Fruit fly (Drosophila melanogaster): ENCODE results near the gene CG33223.
A peak's percentile ranks its signal among the peaks of the same experiment; 100 is the strongest.

CG33223 gene

dm6 chrX:8437285-8438110 lies 46.2 kb downstream of the CG33223 start, which contains the start of gene Miga (continued):
- TF ChIP-seq CG16863 (GFP tag; optimal IDR thresholded peaks at IDR 0.05) (no peak), crol (GFP tag; IDR thresholded peaks at IDR 0.05) (peak; percentile 68), unpg (GFP tag; optimal IDR thresholded peaks at IDR 0.05) (no peak), rib (GFP tag; IDR thresholded peaks at IDR 0.05) (peak; percentile 42; the same call in 1 of the 2 replicates), CG2116 (GFP tag; optimal IDR thresholded peaks at IDR 0.05) (no peak), CG7271 (tag; optimal IDR thresholded peaks at IDR 0.05) (no peak), psq (GFP tag; optimal IDR thresholded peaks at IDR 0.05) (peak; percentile 80), zfh2 (GFP tag; optimal IDR thresholded peaks at IDR 0.05) (no peak), CG14860 (GFP tag; IDR thresholded peaks at IDR 0.05; ENCODE audit: partially characterized antibody) (no peak), sd (tag; optimal IDR thresholded peaks at IDR 0.05) (peak; percentile 51), corto (GFP tag; optimal IDR thresholded peaks at IDR 0.05) (no peak), oc (tag; optimal IDR thresholded peaks at IDR 0.05) (peak; percentile 46), zen2 (GFP tag; IDR thresholded peaks at IDR 0.05; ENCODE audit: partially characterized antibody) (no peak), ttk (GFP tag; IDR thresholded peaks at IDR 0.05) (no peak), Mad (GFP tag; optimal IDR thresholded peaks at IDR 0.05) (no peak), gsb-n (tag; optimal IDR thresholded peaks at IDR 0.05) (peak; percentile 33), sqz (GFP tag; optimal IDR thresholded peaks at IDR 0.05) (peak; percentile 19), CG4404 (GFP tag; IDR thresholded peaks at IDR 0.05) (no peak), tll (GFP tag; optimal IDR thresholded peaks at IDR 0.05) (peak in 1 of 2 experiments; percentile 55), CG2712 (tag; optimal IDR thresholded peaks at IDR 0.05) (no peak), CG17385 (GFP tag; optimal IDR thresholded peaks at IDR 0.05) (no peak), Stat92E (GFP tag; optimal IDR thresholded peaks at IDR 0.05) (peak in 1 of 3 experiments; percentile 53), H2.0 (GFP tag; IDR thresholded peaks at IDR 0.05) (no peak), mld (GFP tag; IDR thresholded peaks at IDR 0.05; ENCODE audit: partially characterized antibody) (no peak), Opbp (GFP tag; IDR thresholded peaks at IDR 0.05; ENCODE audit: partially characterized antibody) (peak; percentile 32; the same call in 1 of the 3 replicates), Kr (GFP tag; optimal IDR thresholded peaks at IDR 0.05) (peak; percentile 18), HHEX (GFP tag; optimal IDR thresholded peaks at IDR 0.05) (no peak), fd3F (GFP tag; optimal IDR thresholded peaks at IDR 0.05) (no peak), Doc3 (GFP tag; IDR thresholded peaks at IDR 0.05; ENCODE audit: partially characterized antibody) (no peak), Hr78 (GFP tag; optimal IDR thresholded peaks at IDR 0.05) (no peak), Myb (GFP tag; optimal IDR thresholded peaks at IDR 0.05) (peak; percentile 2), zen (tag; optimal IDR thresholded peaks at IDR 0.05) (peak; percentile 84), otp (GFP tag; IDR thresholded peaks at IDR 0.05) (0 out of 3 replicates have a peak, but pooled peaks have one; percentile 5), gcm2 (GFP tag; optimal IDR thresholded peaks at IDR 0.05) (no peak), Trl (optimal IDR thresholded peaks at IDR 0.05) (no peak), Trl (GFP tag; optimal IDR thresholded peaks at IDR 0.05) (no peak), bigmax (GFP tag; optimal IDR thresholded peaks at IDR 0.05) (no peak), CG6254 (GFP tag; optimal IDR thresholded peaks at IDR 0.05) (no peak), gcm (GFP tag; optimal IDR thresholded peaks at IDR 0.05) (peak; percentile 47), CG15269 (tag; optimal IDR thresholded peaks at IDR 0.05) (peak; percentile 22), CG14710 (tag; optimal IDR thresholded peaks at IDR 0.05) (peak; percentile 7), dan (GFP tag; IDR thresholded peaks at IDR 0.05) (no peak), CG1602 (GFP tag; optimal IDR thresholded peaks at IDR 0.05) (no peak), CG8924 (tag; optimal IDR thresholded peaks at IDR 0.05) (peak; percentile 23), klu (GFP tag; IDR thresholded peaks at IDR 0.05) (no peak), kni (GFP tag; optimal IDR thresholded peaks at IDR 0.05) (peak; percentile 60), HLH54F (GFP tag; optimal IDR thresholded peaks at IDR 0.05) (no peak)
